Worm (Caenorhabditis elegans) whole organism, L1 larva: Measurements from ENCODE around the gene rnp-5.

Experiments used
- C04F5.9 ChIP-seq: sonication (generic microtip); optimal IDR thresholded peaks from 2 replicates; lab custom pipeline; 2016; ENCODE audit warnings: missing genetic modification characterization, missing compliant biosample characterization
- Y116A8C.19 ChIP-seq: sonication (generic microtip); optimal IDR thresholded peaks from 2 replicates; lab custom pipeline; 2016; ENCODE audit warnings: missing compliant biosample characterization, missing genetic modification characterization, borderline replicate concordance
- aha-1 ChIP-seq: fragments of 150-350 bp; optimal IDR thresholded peaks from 2 replicates; lab custom pipeline; 2014; ENCODE audit warnings: missing biosample characterization, missing genetic modification characterization
- alr-1 ChIP-seq: fragments of 200-800 bp; sonication (Bioruptor generic); optimal IDR thresholded peaks from 2 replicates; lab custom pipeline; 2018; ENCODE audit warnings: borderline replicate concordance, mild to moderate bottlenecking, missing genetic modification characterization, missing compliant biosample characterization
- aly-2 ChIP-seq: fragments of 150-350 bp; optimal IDR thresholded peaks from 2 replicates; lab custom pipeline; 2014; ENCODE audit warnings: missing biosample characterization, missing genetic modification characterization
- ama-1 ChIP-seq: fragments of 150-350 bp; optimal IDR thresholded peaks from 2 replicates; lab custom pipeline; 2014
- blmp-1 ChIP-seq: fragments of 150-350 bp; optimal IDR thresholded peaks from 2 replicates; lab custom pipeline; 2014; ENCODE audit warnings: missing biosample characterization, missing genetic modification characterization
- ceh-8 ChIP-seq: fragments of 200-800 bp; sonication (Bioruptor generic); optimal IDR thresholded peaks from 2 replicates; lab custom pipeline; 2018; ENCODE audit warnings: mild to moderate bottlenecking, missing genetic modification characterization, moderate library complexity, missing compliant biosample characterization
- ceh-82 ChIP-seq, 3 experiments: fragments of 150-350 bp in 1 of 3; sonication (generic microtip) in 2 of 3; optimal IDR thresholded peaks; 2 replicates each; lab custom pipeline; 2014 to 2017; ENCODE audit warnings: missing biosample characterization in 3 of 3, missing genetic modification characterization in 3 of 3
- ceh-88 ChIP-seq: fragments of 200-800 bp; sonication (Bioruptor generic); IDR thresholded peaks from 2 replicates; pipeline ENCODE4 v1.3.6; 2022; ENCODE audit warnings: missing genetic modification characterization, missing compliant biosample characterization
- dpl-1 ChIP-seq, 3 experiments: fragments of 150-350 bp in 2 of 3; sonication (generic microtip) in 1 of 3; optimal IDR thresholded peaks; 2 replicates each; lab custom pipeline; 2014 to 2017; ENCODE audit warnings: missing biosample characterization in 3 of 3, missing genetic modification characterization in 3 of 3, missing genetic modification reagents in 3 of 3
- dsc-1 ChIP-seq: sonication (generic microtip); optimal IDR thresholded peaks from 2 replicates; lab custom pipeline; 2016; ENCODE audit warnings: mild to moderate bottlenecking, missing genetic modification characterization, missing compliant biosample characterization
- egl-13 ChIP-seq: sonication (generic microtip); optimal IDR thresholded peaks from 2 replicates; lab custom pipeline; 2016; ENCODE audit warnings: missing genotype, missing genetic modification reagents, missing genetic modification characterization, missing compliant biosample characterization
- elt-3 ChIP-seq, 6 experiments: fragments of 150-350 bp in 1 of 6; sonication (generic microtip); optimal IDR thresholded peaks; 2 replicates each; lab custom pipeline; 2017 to 2018; ENCODE audit warnings: missing biosample characterization in 6 of 6, missing genetic modification characterization in 6 of 6, inconsistent platforms in 1 of 6
- ets-5 ChIP-seq: fragments of 200-800 bp; sonication (Bioruptor generic); IDR thresholded peaks from 2 replicates; pipeline ENCODE4 v1.3.6; 2022; ENCODE audit warnings: missing genetic modification characterization, missing compliant biosample characterization
- grh-1 ChIP-seq: fragments of 200-800 bp; sonication (Bioruptor generic); IDR thresholded peaks from 2 replicates; pipeline ENCODE4 v1.3.6; 2022; ENCODE audit warnings: missing genetic modification reagents, missing genetic modification characterization, missing compliant biosample characterization
- hpl-2 ChIP-seq: fragments of 150-350 bp; optimal IDR thresholded peaks from 2 replicates; lab custom pipeline; 2014; ENCODE audit warnings: missing biosample characterization, missing genetic modification reagents, missing genetic modification characterization
- irx-1 ChIP-seq: sonication (generic microtip); optimal IDR thresholded peaks from 2 replicates; lab custom pipeline; 2016; ENCODE audit warnings: missing genetic modification characterization, missing compliant biosample characterization
- isw-1 ChIP-seq: fragments of 200-800 bp; sonication (Bioruptor generic); IDR thresholded peaks from 2 replicates; pipeline ENCODE4 v1.3.6; 2022; ENCODE audit warnings: missing genetic modification characterization, missing compliant biosample characterization
- jun-1 ChIP-seq: fragments of 150-350 bp; optimal IDR thresholded peaks from 2 replicates; lab custom pipeline; 2014; ENCODE audit warnings: missing biosample characterization, missing genetic modification reagents, missing genetic modification characterization
- lin-14 ChIP-seq: fragments of 200-800 bp; sonication (Bioruptor generic); optimal IDR thresholded peaks from 2 replicates; lab custom pipeline; 2018; ENCODE audit warnings: mild to moderate bottlenecking, missing genetic modification characterization, moderate library complexity, missing compliant biosample characterization
- lin-15B ChIP-seq: fragments of 150-350 bp; sonication (generic microtip); optimal IDR thresholded peaks from 3 replicates; lab custom pipeline; 2014; ENCODE audit warnings: missing biosample characterization, missing genetic modification characterization
- lin-35 ChIP-seq, 2 experiments: fragments of 150-350 bp; optimal IDR thresholded peaks; 2 replicates each; lab custom pipeline; 2014; ENCODE audit warnings: missing biosample characterization in 2 of 2, missing genetic modification characterization in 2 of 2, missing genetic modification reagents in 2 of 2
- lin-39 ChIP-seq: fragments of 150-350 bp; optimal IDR thresholded peaks from 2 replicates; lab custom pipeline; 2014; ENCODE audit warnings: missing biosample characterization, missing genetic modification reagents, missing genetic modification characterization
- lir-3 ChIP-seq: sonication (generic microtip); optimal IDR thresholded peaks from 2 replicates; lab custom pipeline; 2016; ENCODE audit warnings: mild to moderate bottlenecking, missing genetic modification characterization, moderate library complexity, missing compliant biosample characterization; ENCODE audit not compliant: poor library complexity
- mep-1 ChIP-seq: fragments of 150-350 bp; optimal IDR thresholded peaks from 2 replicates; lab custom pipeline; 2014; ENCODE audit warnings: missing biosample characterization, missing genetic modification characterization
- nhr-11 ChIP-seq: fragments of 150-350 bp; optimal IDR thresholded peaks from 2 replicates; lab custom pipeline; 2014; ENCODE audit warnings: missing biosample characterization, missing genetic modification characterization
- nhr-12 ChIP-seq: sonication (generic microtip); optimal IDR thresholded peaks from 2 replicates; lab custom pipeline; 2017; ENCODE audit warnings: missing biosample characterization, missing genetic modification characterization
- nhr-20 ChIP-seq: sonication (generic microtip); optimal IDR thresholded peaks from 2 replicates; lab custom pipeline; 2016; ENCODE audit warnings: mild to moderate bottlenecking, missing genetic modification characterization, missing compliant biosample characterization
- nhr-28 ChIP-seq: fragments of 150-350 bp; optimal IDR thresholded peaks from 2 replicates; lab custom pipeline; 2014; ENCODE audit warnings: missing biosample characterization, missing genetic modification characterization
- nhr-47 ChIP-seq: sonication (generic microtip); optimal IDR thresholded peaks from 2 replicates; lab custom pipeline; 2016; ENCODE audit warnings: mild to moderate bottlenecking, missing genetic modification characterization, moderate library complexity, missing compliant biosample characterization
- nhr-71 ChIP-seq: sonication (generic microtip); optimal IDR thresholded peaks from 2 replicates; lab custom pipeline; 2016; ENCODE audit warnings: mild to moderate bottlenecking, missing genetic modification characterization, moderate library complexity, missing compliant biosample characterization
- nhr-85 ChIP-seq: sonication (generic microtip); peaks from one replicate; lab custom pipeline; 2016; ENCODE audit warnings: missing genetic modification characterization, inconsistent platforms, missing compliant biosample characterization
- nhr-90 ChIP-seq: sonication (generic microtip); optimal IDR thresholded peaks from 2 replicates; lab custom pipeline; 2016; ENCODE audit warnings: mild to moderate bottlenecking, missing genetic modification characterization, missing compliant biosample characterization; ENCODE audit not compliant: poor library complexity
- pag-3 ChIP-seq: sonication (generic microtip); optimal IDR thresholded peaks from 2 replicates; lab custom pipeline; 2017; ENCODE audit warnings: missing genetic modification characterization, mild to moderate bottlenecking, missing compliant biosample characterization, antibody characterized with exemption, borderline replicate concordance; ENCODE audit not compliant: insufficient read depth
- pqm-1 ChIP-seq: sonication (generic microtip); optimal IDR thresholded peaks from 3 replicates; lab custom pipeline; 2017; ENCODE audit warnings: missing biosample characterization, missing genetic modification characterization
- rnt-1 ChIP-seq: sonication (generic microtip); optimal IDR thresholded peaks from 2 replicates; lab custom pipeline; 2016; ENCODE audit warnings: mild to moderate bottlenecking, missing genetic modification characterization, moderate library complexity, missing compliant biosample characterization
- skn-1 ChIP-seq: fragments of 150-350 bp; optimal IDR thresholded peaks from 2 replicates; lab custom pipeline; 2014; ENCODE audit warnings: missing biosample characterization, missing genetic modification characterization
- snpc-4 ChIP-seq: fragments of 150-350 bp; optimal IDR thresholded peaks from 2 replicates; lab custom pipeline; 2014; ENCODE audit warnings: missing biosample characterization, missing genetic modification characterization
- snu-23 ChIP-seq: sonication (generic microtip); optimal IDR thresholded peaks from 2 replicates; lab custom pipeline; 2016; ENCODE audit warnings: missing genetic modification characterization, missing compliant biosample characterization
- sup-37 ChIP-seq: fragments of 200-800 bp; sonication (Bioruptor generic); optimal IDR thresholded peaks from 2 replicates; lab custom pipeline; 2018; ENCODE audit warnings: mild to moderate bottlenecking, missing genetic modification characterization, missing compliant biosample characterization
- unc-86 ChIP-seq: sonication (generic microtip); optimal IDR thresholded peaks from 2 replicates; lab custom pipeline; 2016; ENCODE audit warnings: missing genetic modification characterization, missing compliant biosample characterization
- xbp-1 ChIP-seq: sonication (generic microtip); optimal IDR thresholded peaks from 2 replicates; lab custom pipeline; 2016; ENCODE audit warnings: missing genetic modification characterization, missing compliant biosample characterization
- ztf-4 ChIP-seq: fragments of 150-350 bp; optimal IDR thresholded peaks from 2 replicates; lab custom pipeline; 2014; ENCODE audit warnings: missing biosample characterization, missing genetic modification characterization

Gene rnp-5

DNA sequence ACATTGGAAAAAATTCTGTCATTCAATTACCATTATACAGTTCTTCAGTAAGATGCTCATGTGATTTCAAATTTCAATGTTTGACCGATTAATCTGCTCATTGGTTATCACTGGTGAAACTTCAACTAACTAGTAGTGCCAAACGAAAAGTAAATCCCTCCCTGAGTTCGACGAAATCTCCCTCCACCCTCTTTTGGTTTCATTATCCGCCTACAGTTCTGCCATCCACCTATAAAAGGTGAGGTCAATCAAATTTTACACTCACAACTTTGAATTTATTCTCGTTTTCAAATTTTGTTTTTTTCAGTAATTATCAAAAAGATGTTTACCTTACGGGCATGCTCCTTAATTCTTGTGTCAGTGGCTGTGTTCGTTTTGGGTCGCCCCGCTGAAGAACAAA, 11.1 kb downstream of the rnp-5 start, which contains the start of gene far-8:
far-8 (plus strand) TSS at position 301 of the 400 bp plus-strand sequence.
- TF ChIP-seq lin-15B (tag; lab: Kevin White, UChicago) (no peak), lin-39 (tag; lab: Kevin White, UChicago) (no peak), nhr-47 (no peak), mep-1 (tag; lab: Kevin White, UChicago) (no peak), ets-5 (GFP tag; lab: Robert Waterston, UW) (no peak), ceh-82 (tag; optimal IDR thresholded peaks at IDR 0.05; lab: Kevin White, UChicago) (no peak), nhr-20 (tag; lab: Kevin White, UChicago) (no peak), ztf-4 (tag; lab: Kevin White, UChicago) (no peak), snpc-4 (tag; lab: Kevin White, UChicago) (no peak), lin-35 (GFP tag; optimal IDR thresholded peaks at IDR 0.05; lab: Kevin White, UChicago) (no peak), dsc-1 (tag; lab: Kevin White, UChicago) (no peak), nhr-12 (tag; lab: Kevin White, UChicago) (no peak), rnt-1 (tag; lab: Kevin White, UChicago) (no peak), grh-1 (no peak), blmp-1 (no peak), nhr-71 (tag; lab: Kevin White, UChicago) (no peak), nhr-28 (tag; lab: Kevin White, UChicago) (no peak), snu-23 (GFP tag; lab: Kevin White, UChicago) (no peak)
- TF ChIP-seq, all 84 proteins: peak for 0

DNA sequence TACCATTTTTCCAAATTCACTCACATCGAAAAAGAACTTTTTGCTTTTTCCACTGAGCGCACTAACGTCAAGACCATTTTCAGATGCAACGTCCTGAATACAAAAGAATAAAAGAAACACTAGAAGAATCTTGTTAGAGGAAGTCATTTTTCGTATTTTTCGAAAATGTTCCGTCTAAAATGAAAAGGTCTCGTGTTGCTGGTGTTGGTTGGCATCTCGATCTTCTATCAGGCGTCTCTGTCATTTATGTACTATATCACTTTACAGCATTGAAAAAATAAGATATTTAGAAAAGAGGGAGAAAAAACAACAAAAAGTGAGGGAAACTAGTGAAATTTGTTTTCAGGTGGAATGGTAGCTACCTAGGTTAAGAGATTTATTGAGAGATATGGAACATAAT, 12.5 kb downstream of the rnp-5 start, which contains the start of gene K02F3.9:
K02F3.9 (minus strand) TSS at position 190 of the 400 bp plus-strand sequence.
- no peak for TF ChIP-seq grh-1
- TF ChIP-seq nhr-71 (tag; lab: Kevin White, UChicago), result peak; percentile 18
- TF ChIP-seq irx-1 (tag; lab: Kevin White, UChicago), result no peak
- TF ChIP-seq rnt-1 (tag; lab: Kevin White, UChicago), result peak; percentile 23
- no peak for TF ChIP-seq jun-1 (tag; lab: Kevin White, UChicago)
- peak; percentile 3 for TF ChIP-seq mep-1 (tag; lab: Kevin White, UChicago)
- peak; percentile 93 for TF ChIP-seq pag-3
- peak; percentile 1 for TF ChIP-seq nhr-85 (tag; lab: Kevin White, UChicago)
- peak; percentile 35 for TF ChIP-seq lin-14 (GFP tag; lab: Kevin White, UChicago)

- TF ChIP-seq ceh-88 (GFP tag; lab: Robert Waterston, UW) (no peak), ceh-82 (tag; optimal IDR thresholded peaks at IDR 0.05; lab: Kevin White, UChicago) (no peak), ama-1 (lab: Kevin White, UChicago) (no peak), pqm-1 (tag; lab: Kevin White, UChicago) (no peak), ceh-8 (GFP tag; lab: Kevin White, UChicago) (no peak), lir-3 (no peak)
Measured at ce11 chrIII:839491-839890, 14.2 kb downstream of the rnp-5 start, which contains the start of gene dos-3. Gene dos-3, minus strand, starts transcription at chrIII:839591.

ce11 chrIII:835713-836278, 17.9 kb downstream of the rnp-5 start:
- TF ChIP-seq xbp-1 (tag; lab: Kevin White, UChicago), result peak; percentile 18
- no peak for TF ChIP-seq dpl-1 (GFP tag; optimal IDR thresholded peaks at IDR 0.05; lab: Kevin White, UChicago)
- peak; percentile 38 for TF ChIP-seq rnt-1 (tag; lab: Kevin White, UChicago)
- TF ChIP-seq mep-1 (tag; lab: Kevin White, UChicago), result no peak
- TF ChIP-seq ceh-88 (GFP tag; lab: Robert Waterston, UW), result peak; percentile 73
- TF ChIP-seq dsc-1 (tag; lab: Kevin White, UChicago), result peak; percentile 32
- no peak for TF ChIP-seq hpl-2 (GFP tag; lab: Kevin White, UChicago)
- peak; percentile 66 for TF ChIP-seq grh-1
- peak; percentile 30 for TF ChIP-seq skn-1 (tag; lab: Kevin White, UChicago)
- TF ChIP-seq sup-37 (GFP tag; lab: Kevin White, UChicago), result peak; percentile 74
- TF ChIP-seq C04F5.9, result no peak
- TF ChIP-seq aly-2 (tag; lab: Kevin White, UChicago), result peak; percentile 34
- TF ChIP-seq egl-13 (tag; lab: Kevin White, UChicago), result peak; percentile 14
- TF ChIP-seq ets-5 (GFP tag; lab: Robert Waterston, UW), result peak; percentile 94; the same call in 1 of the 2 replicates
- TF ChIP-seq nhr-90 (tag; lab: Kevin White, UChicago), result peak; percentile 69
- TF ChIP-seq elt-3 (tag; optimal IDR thresholded peaks at IDR 0.05; lab: Kevin White, UChicago), result no peak
- no peak for TF ChIP-seq aha-1 (tag; lab: Kevin White, UChicago)
- peak; percentile 22 for TF ChIP-seq nhr-11 (tag; lab: Kevin White, UChicago)
- TF ChIP-seq lin-15B (tag; lab: Kevin White, UChicago), result no peak
- peak; percentile 36; the same call in 1 of the 2 replicates for TF ChIP-seq isw-1 (GFP tag; lab: Robert Waterston, UW)
- peak; percentile 47 for TF ChIP-seq unc-86 (tag; lab: Kevin White, UChicago)
- no peak for TF ChIP-seq snpc-4 (tag; lab: Kevin White, UChicago)
- no peak for TF ChIP-seq Y116A8C.19
- TF ChIP-seq alr-1 (tag; lab: Kevin White, UChicago), result no peak
- no peak for TF ChIP-seq irx-1 (tag; lab: Kevin White, UChicago)
